Fruit fly (Drosophila melanogaster): Measurements from ENCODE around the gene ImpL2.

ImpL2 gene

dm6 chr3L:4177981-4178562, 57.9 kb downstream of the ImpL2 start, which contains the start of gene Teh4 (continued):
- TF ChIP-seq dysf (GFP tag; IDR thresholded peaks at IDR 0.05) (0 out of 3 replicates have a peak, but pooled peaks have one; percentile 9), Ets65A (GFP tag) (peak; percentile 85), CG18599 (GFP tag; optimal IDR thresholded peaks at IDR 0.05) (peak; percentile 7), row (GFP tag; IDR thresholded peaks at IDR 0.05) (peak; percentile 22; the same call in 1 of the 3 replicates), unpg (GFP tag; optimal IDR thresholded peaks at IDR 0.05) (no peak), Lhr (GFP tag; optimal IDR thresholded peaks at IDR 0.05) (no peak), pnt (GFP tag; optimal IDR thresholded peaks at IDR 0.05) (no peak), fru (optimal IDR thresholded peaks at IDR 0.05) (no peak), tx (GFP tag; optimal IDR thresholded peaks at IDR 0.05) (no peak), CG11247 (GFP tag; IDR thresholded peaks at IDR 0.05) (0 out of 2 replicates have a peak, but pooled peaks have one; percentile 5), CG16779 (GFP tag; IDR thresholded peaks at IDR 0.05) (peak; percentile 57; the same call in 1 of the 2 replicates), sens (GFP tag) (no peak), tll (GFP tag; optimal IDR thresholded peaks at IDR 0.05) (no peak), abd-A (tag; optimal IDR thresholded peaks at IDR 0.05) (peak; percentile 39), HLH4C (GFP tag; IDR thresholded peaks at IDR 0.05; ENCODE audit: partially characterized antibody) (0 out of 3 replicates have a peak, but pooled peaks have one; percentile 31)

Measured in whole organism, embryonic.